Worm (Caenorhabditis elegans): ENCODE results near the gene C06E1.11.

DNA sequence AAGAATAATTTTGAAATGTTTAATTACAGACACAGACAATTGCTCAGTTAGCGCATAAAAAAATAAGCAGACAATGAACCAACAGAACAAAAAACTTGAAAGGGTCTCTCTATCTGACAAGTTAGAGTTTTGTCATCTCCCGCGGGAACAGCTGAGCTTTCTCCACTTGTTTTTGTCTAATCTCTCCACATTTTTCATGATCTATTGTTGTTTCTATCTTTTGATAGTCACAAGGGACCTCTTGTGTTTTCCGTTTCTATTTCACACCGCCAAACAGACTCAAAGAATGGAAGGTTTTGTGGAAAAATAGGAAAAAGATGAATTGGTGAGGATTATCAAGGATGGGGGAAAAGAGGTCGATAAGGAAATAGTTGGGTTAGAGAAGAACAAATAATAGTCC, 20.3 kb upstream of the C06E1.11 start:
- TF ChIP-seq unc-62 (GFP tag; optimal IDR thresholded peaks at IDR 0.05), result no peak
- TF ChIP-seq elt-3 (tag; optimal IDR thresholded peaks at IDR 0.05), result no peak
- TF ChIP-seq mls-2 (tag; optimal IDR thresholded peaks at IDR 0.05), result no peak
- no peak for TF ChIP-seq lsy-2 (tag; optimal IDR thresholded peaks at IDR 0.05)
- TF ChIP-seq nhr-237 (tag; optimal IDR thresholded peaks at IDR 0.05), result no peak
- TF ChIP-seq ztf-11 (tag; optimal IDR thresholded peaks at IDR 0.05), result no peak
- TF ChIP-seq lin-13 (tag; optimal IDR thresholded peaks at IDR 0.05), result no peak
- no peak for TF ChIP-seq unc-39 (tag; optimal IDR thresholded peaks at IDR 0.05)
- no peak for TF ChIP-seq ceh-43 (GFP tag; optimal IDR thresholded peaks at IDR 0.05)

All from whole organism, mixed stage, embryonic.